Worm (Caenorhabditis elegans) whole organism, L1 larva: ENCODE measurements around the gene T26A5.2.

Experiments
- C04F5.9 ChIP-seq: sonication (generic microtip); optimal IDR thresholded peaks from 2 replicates; lab custom pipeline; 2016; ENCODE audit warnings: missing genetic modification characterization, missing compliant biosample characterization
- C34B4.2 ChIP-seq: sonication (generic microtip); optimal IDR thresholded peaks from 2 replicates; lab custom pipeline; 2017; ENCODE audit warnings: mild to moderate bottlenecking, missing genetic modification characterization, missing compliant biosample characterization
- F16B12.6 ChIP-seq: fragments of 150-350 bp; optimal IDR thresholded peaks from 2 replicates; lab custom pipeline; 2014; ENCODE audit warnings: missing biosample characterization, missing genetic modification characterization
- ceh-82 ChIP-seq, 3 experiments: fragments of 150-350 bp in 1 of 3; sonication (generic microtip) in 2 of 3; optimal IDR thresholded peaks; 2 replicates each; lab custom pipeline; 2014 to 2017; ENCODE audit warnings: missing biosample characterization in 3 of 3, missing genetic modification characterization in 3 of 3
- fkh-10 ChIP-seq: sonication (generic microtip); optimal IDR thresholded peaks from 2 replicates; lab custom pipeline; 2017; ENCODE audit warnings: missing biosample characterization, missing genetic modification reagents, missing genetic modification characterization
- jun-1 ChIP-seq: fragments of 150-350 bp; optimal IDR thresholded peaks from 2 replicates; lab custom pipeline; 2014; ENCODE audit warnings: missing biosample characterization, missing genetic modification reagents, missing genetic modification characterization
- mab-9 ChIP-seq: fragments of 200-800 bp; sonication (Bioruptor generic); IDR thresholded peaks from 2 replicates; pipeline ENCODE4 v1.3.6; 2022; ENCODE audit warnings: missing genetic modification reagents, missing genetic modification characterization, missing compliant biosample characterization
- nhr-20 ChIP-seq: sonication (generic microtip); optimal IDR thresholded peaks from 2 replicates; lab custom pipeline; 2016; ENCODE audit warnings: mild to moderate bottlenecking, missing genetic modification characterization, missing compliant biosample characterization
- nhr-77 ChIP-seq: fragments of 150-350 bp; optimal IDR thresholded peaks from 2 replicates; lab custom pipeline; 2014; ENCODE audit warnings: missing biosample characterization, missing genetic modification characterization
- nhr-85 ChIP-seq: sonication (generic microtip); peaks from one replicate; lab custom pipeline; 2016; ENCODE audit warnings: missing genetic modification characterization, inconsistent platforms, missing compliant biosample characterization
- unc-62 ChIP-seq: fragments of 150-350 bp; optimal IDR thresholded peaks from 2 replicates; lab custom pipeline; 2014; ENCODE audit warnings: missing biosample characterization, missing genetic modification reagents, missing genetic modification characterization
- xbp-1 ChIP-seq: sonication (generic microtip); optimal IDR thresholded peaks from 2 replicates; lab custom pipeline; 2016; ENCODE audit warnings: missing genetic modification characterization, missing compliant biosample characterization
- zag-1 ChIP-seq: fragments of 150-350 bp; optimal IDR thresholded peaks from 2 replicates; lab custom pipeline; 2014; ENCODE audit warnings: missing biosample characterization, missing genetic modification characterization
- ztf-4 ChIP-seq: fragments of 150-350 bp; optimal IDR thresholded peaks from 2 replicates; lab custom pipeline; 2014; ENCODE audit warnings: missing biosample characterization, missing genetic modification characterization

- no peak for TF ChIP-seq C04F5.9 (tag; lab: Kevin White, UChicago)
- no peak for TF ChIP-seq nhr-20 (tag; lab: Kevin White, UChicago)
- no peak for TF ChIP-seq nhr-77
- TF ChIP-seq ztf-4 = no peak
- no peak for TF ChIP-seq nhr-85 (tag; lab: Kevin White, UChicago)
- TF ChIP-seq unc-62 (GFP tag; lab: Kevin White, UChicago) = no peak
- TF ChIP-seq fkh-10 (GFP tag; lab: Kevin White, UChicago) = no peak
- TF ChIP-seq zag-1 (tag; lab: Kevin White, UChicago) = no peak
- no peak for TF ChIP-seq F16B12.6 (tag; lab: Kevin White, UChicago)
- no peak for TF ChIP-seq jun-1 (tag; lab: Kevin White, UChicago)
- no peak for TF ChIP-seq C34B4.2 (tag; lab: Kevin White, UChicago)
- no peak for TF ChIP-seq xbp-1
- TF ChIP-seq ceh-82 (tag; optimal IDR thresholded peaks at IDR 0.05; lab: Kevin White, UChicago) = no peak
- TF ChIP-seq mab-9 (GFP tag; lab: Robert Waterston, UW) = no peak
Observed at ce11 chrIII:6467005-6467404, at the start of gene T26A5.2.
